Fruit fly (Drosophila melanogaster): ENCODE data around the gene CG14960.

Gene CG14960

dm6 chr3L:3304740-3305139, 33.9 kb downstream of the CG14960 start:
- TF ChIP-seq CTCF (optimal IDR thresholded peaks at IDR 0.05) (no peak), CG8478 (optimal IDR thresholded peaks at IDR 0.05) (no peak)

dm6 chr3L:3305430-3305829, 34.6 kb downstream of the CG14960 start:
- TF ChIP-seq CG8478 (optimal IDR thresholded peaks at IDR 0.05) (no peak), CTCF (optimal IDR thresholded peaks at IDR 0.05) (no peak)

- TF ChIP-seq CG8478 (optimal IDR thresholded peaks at IDR 0.05), result no peak
- no peak for TF ChIP-seq CTCF (optimal IDR thresholded peaks at IDR 0.05)
These were observed 35.7 kb downstream of the CG14960 start for dm6 chr3L:3306515-3306914.

- TF ChIP-seq CG8478 (optimal IDR thresholded peaks at IDR 0.05) (no peak), CTCF (optimal IDR thresholded peaks at IDR 0.05) (no peak)
These were observed 36.8 kb downstream of the CG14960 start for dm6 chr3L:3307593-3307992.

dm6 chr3L:3308676-3309613, 38.1 kb downstream of the CG14960 start:
- TF ChIP-seq CG8478 (optimal IDR thresholded peaks at IDR 0.05) (no peak), CTCF (optimal IDR thresholded peaks at IDR 0.05) (no peak)

dm6 chr3L:3314049-3314448, 43.2 kb downstream of the CG14960 start, which contains the start of gene Drsl2:
Gene Drsl2 (plus strand): TSS chr3L:3314349.
- TF ChIP-seq CTCF (optimal IDR thresholded peaks at IDR 0.05), result no peak

dm6 chr3L:3314696-3315095, 43.9 kb downstream of the CG14960 start, which contains the start of gene Drsl3:
Gene Drsl3 (plus strand): TSS chr3L:3314996.
- TF ChIP-seq CTCF (optimal IDR thresholded peaks at IDR 0.05) (no peak), CG8478 (optimal IDR thresholded peaks at IDR 0.05) (no peak)

dm6 chr3L:3315288-3315687, 44.5 kb downstream of the CG14960 start, which contains the start of gene Drsl4:
Gene Drsl4 (plus strand): TSS chr3L:3315620.
- TF ChIP-seq CTCF (optimal IDR thresholded peaks at IDR 0.05) (no peak), CG8478 (optimal IDR thresholded peaks at IDR 0.05) (no peak)

- no peak for TF ChIP-seq CG8478 (optimal IDR thresholded peaks at IDR 0.05)
- no peak for TF ChIP-seq CTCF (optimal IDR thresholded peaks at IDR 0.05)
These were observed 45.6 kb downstream of the CG14960 start, which contains the start of gene Drsl5 for dm6 chr3L:3316441-3316840. Gene Drsl5 (plus strand): TSS chr3L:3316781.

- TF ChIP-seq CTCF (optimal IDR thresholded peaks at IDR 0.05) (peak in 1 of 2 experiments; percentile 14), CG8478 (optimal IDR thresholded peaks at IDR 0.05) (no peak)
These were observed 48.4 kb downstream of the CG14960 start, which contains the start of the genes PIG-C, CG12016 and Dpm2 for dm6 chr3L:3319223-3319643. Gene PIG-C (minus strand): TSS chr3L:3319232. Gene CG12016 (plus strand): TSS chr3L:3319555. Gene Dpm2 (plus strand): TSS chr3L:3319555.

dm6 chr3L:3319992-3320732, 49.3 kb downstream of the CG14960 start:
- no peak for TF ChIP-seq CTCF (optimal IDR thresholded peaks at IDR 0.05)
- TF ChIP-seq CG8478 (optimal IDR thresholded peaks at IDR 0.05), result no peak

dm6 chr3L:3325597-3325924, 54.7 kb downstream of the CG14960 start:
- TF ChIP-seq CG8478 (optimal IDR thresholded peaks at IDR 0.05) (no peak), CTCF (optimal IDR thresholded peaks at IDR 0.05) (no peak)

Data from S2 (cell line).